Fruit fly (Drosophila melanogaster): ENCODE data around the gene ng3.

ng3 gene

dm6 chrX:3205887-3206794 lies 35.7 kb downstream of the ng3 start:
- TF ChIP-seq CG8478 (optimal IDR thresholded peaks at IDR 0.05) (no peak), CTCF (optimal IDR thresholded peaks at IDR 0.05) (no peak)

- no peak for TF ChIP-seq CG8478 (optimal IDR thresholded peaks at IDR 0.05)
- TF ChIP-seq CTCF (optimal IDR thresholded peaks at IDR 0.05) = no peak
Observed at dm6 chrX:3193774-3194173, 48.1 kb downstream of the ng3 start.

dm6 chrX:3192301-3192700 lies 49.6 kb downstream of the ng3 start:
- peak; percentile 48 to 68 for TF ChIP-seq CTCF (optimal IDR thresholded peaks at IDR 0.05)
- TF ChIP-seq CG8478 (optimal IDR thresholded peaks at IDR 0.05) = no peak
